Worm (Caenorhabditis elegans): ENCODE measurements around the gene K02D10.4.

ce11 chrIII:8805815-8806214 is 26.0 kb upstream of the K02D10.4 start:
- TF ChIP-seq flt-1 (GFP tag; IDR thresholded peaks at IDR 0.05) (no peak), ref-1 (GFP tag; conservative IDR thresholded peaks at IDR 0.05) (no peak), klf-2 (GFP tag; conservative IDR thresholded peaks at IDR 0.05) (no peak), med-1 (GFP tag; optimal IDR thresholded peaks at IDR 0.05; ENCODE audit: insufficient read depth) (no peak), ztf-29 (GFP tag; IDR thresholded peaks at IDR 0.05) (no peak), tab-1 (GFP tag; IDR thresholded peaks at IDR 0.05) (no peak), cog-1 (tag; optimal IDR thresholded peaks at IDR 0.05) (no peak), ztf-23 (GFP tag; IDR thresholded peaks at IDR 0.05) (no peak), T22C8.4 (GFP tag; IDR thresholded peaks at IDR 0.05) (no peak)

Measured in whole organism, midembryonic.